Worm (Caenorhabditis elegans) whole organism, mixed stage, embryonic: Measurements from ENCODE around the gene egrh-1.

Experiments
- M03D4.4 ChIP-seq: sonication (generic microtip); optimal IDR thresholded peaks from 2 replicates; lab custom pipeline; 2017; ENCODE audit warnings: mild to moderate bottlenecking, missing genetic modification characterization, missing compliant biosample characterization
- bed-3 ChIP-seq: fragments of 200-800 bp; sonication (Bioruptor generic); optimal IDR thresholded peaks from 3 replicates; lab custom pipeline; 2018; ENCODE audit warnings: mild to moderate bottlenecking, missing genetic modification characterization, moderate library complexity, missing compliant biosample characterization
- blmp-1 ChIP-seq: fragments of 150-350 bp; optimal IDR thresholded peaks from 2 replicates; lab custom pipeline; 2014; ENCODE audit warnings: missing biosample characterization, missing genetic modification characterization
- ceh-39 ChIP-seq: fragments of 150-350 bp; optimal IDR thresholded peaks from 2 replicates; lab custom pipeline; 2014; ENCODE audit warnings: missing biosample characterization, missing genetic modification characterization
- ceh-43 ChIP-seq: fragments of 200-800 bp; sonication (Bioruptor generic); optimal IDR thresholded peaks from 2 replicates; lab custom pipeline; 2018; ENCODE audit warnings: mild to moderate bottlenecking, missing genetic modification characterization, moderate library complexity, missing compliant biosample characterization
- ceh-83 ChIP-seq: fragments of 200-800 bp; sonication (Bioruptor generic); optimal IDR thresholded peaks from 2 replicates; lab custom pipeline; 2018; ENCODE audit warnings: mild to moderate bottlenecking, missing genetic modification characterization, missing compliant biosample characterization
- ces-1 ChIP-seq: fragments of 150-350 bp; optimal IDR thresholded peaks from 2 replicates; lab custom pipeline; 2014; ENCODE audit warnings: missing biosample characterization, missing genetic modification reagents, missing genetic modification characterization
- cnd-1 ChIP-seq: fragments of 200-800 bp; sonication (Bioruptor generic); optimal IDR thresholded peaks from 2 replicates; lab custom pipeline; 2018; ENCODE audit warnings: mild to moderate bottlenecking, missing genetic modification characterization, missing compliant biosample characterization
- drap-1 ChIP-seq: fragments of 200-800 bp; sonication (Bioruptor generic); optimal IDR thresholded peaks from 3 replicates; lab custom pipeline; 2018; ENCODE audit warnings: mild to moderate bottlenecking, missing genetic modification characterization, missing compliant biosample characterization
- elt-3 ChIP-seq: fragments of 150-350 bp; optimal IDR thresholded peaks from 2 replicates; lab custom pipeline; 2014; ENCODE audit warnings: missing biosample characterization, missing genetic modification characterization
- flh-1 ChIP-seq: fragments of 200-800 bp; sonication (Bioruptor generic); optimal IDR thresholded peaks from 2 replicates; lab custom pipeline; 2018; ENCODE audit warnings: mild to moderate bottlenecking, missing genetic modification characterization, moderate library complexity, missing compliant biosample characterization
- ham-2 ChIP-seq: fragments of 200-800 bp; sonication (Bioruptor generic); optimal IDR thresholded peaks from 2 replicates; lab custom pipeline; 2018; ENCODE audit warnings: mild to moderate bottlenecking, missing genetic modification characterization, missing compliant biosample characterization
- hlh-1 ChIP-seq: fragments of 150-350 bp; optimal IDR thresholded peaks from 2 replicates; lab custom pipeline; 2014; ENCODE audit warnings: missing biosample characterization, missing genetic modification reagents, missing genetic modification characterization
- lin-13 ChIP-seq: fragments of 150-350 bp; optimal IDR thresholded peaks from 2 replicates; lab custom pipeline; 2014; ENCODE audit warnings: missing biosample characterization, missing genetic modification characterization
- lsy-2 ChIP-seq: fragments of 150-350 bp; optimal IDR thresholded peaks from 2 replicates; lab custom pipeline; 2014; ENCODE audit warnings: missing biosample characterization, missing genetic modification characterization
- mab-5 ChIP-seq: fragments of 150-350 bp; optimal IDR thresholded peaks from 2 replicates; lab custom pipeline; 2014; ENCODE audit warnings: missing biosample characterization, missing genetic modification characterization
- mep-1 ChIP-seq: fragments of 150-350 bp; optimal IDR thresholded peaks from 2 replicates; lab custom pipeline; 2017; ENCODE audit warnings: missing biosample characterization, missing genetic modification reagents, missing genetic modification characterization, inconsistent platforms
- mls-2 ChIP-seq: sonication (generic microtip); optimal IDR thresholded peaks from 2 replicates; lab custom pipeline; 2016; ENCODE audit warnings: mild to moderate bottlenecking, missing genetic modification characterization, moderate library complexity, missing compliant biosample characterization
- nhr-12 ChIP-seq: fragments of 150-350 bp; optimal IDR thresholded peaks from 2 replicates; lab custom pipeline; 2014; ENCODE audit warnings: missing biosample characterization, missing genetic modification characterization
- nhr-2 ChIP-seq: fragments of 150-350 bp; optimal IDR thresholded peaks from 2 replicates; lab custom pipeline; 2014; ENCODE audit warnings: missing biosample characterization, missing genetic modification characterization
- nhr-237 ChIP-seq: fragments of 150-350 bp; optimal IDR thresholded peaks from 2 replicates; lab custom pipeline; 2014; ENCODE audit warnings: missing biosample characterization, missing genetic modification characterization
- pha-4 ChIP-seq: fragments of 150-350 bp; optimal IDR thresholded peaks from 2 replicates; lab custom pipeline; 2018; ENCODE audit warnings: missing biosample characterization, missing genetic modification reagents, missing genetic modification characterization
- sem-2 ChIP-seq: fragments of 200-800 bp; sonication (Bioruptor generic); optimal IDR thresholded peaks from 2 replicates; lab custom pipeline; 2018; ENCODE audit warnings: mild to moderate bottlenecking, missing genetic modification characterization, missing compliant biosample characterization
- snpc-4 ChIP-seq: fragments of 150-350 bp; optimal IDR thresholded peaks from 2 replicates; lab custom pipeline; 2014; ENCODE audit warnings: missing biosample characterization, missing genetic modification characterization
- sptf-1 ChIP-seq: sonication (generic microtip); optimal IDR thresholded peaks from 2 replicates; lab custom pipeline; 2017; ENCODE audit warnings: mild to moderate bottlenecking, missing genetic modification characterization, moderate library complexity, missing compliant biosample characterization
- tbx-8 ChIP-seq: fragments of 200-800 bp; sonication (Bioruptor generic); optimal IDR thresholded peaks from 2 replicates; lab custom pipeline; 2018; ENCODE audit warnings: mild to moderate bottlenecking, missing genetic modification characterization, moderate library complexity, missing compliant biosample characterization
- unc-120 ChIP-seq: sonication (generic microtip); optimal IDR thresholded peaks from 2 replicates; lab custom pipeline; 2017; ENCODE audit warnings: missing genetic modification characterization, missing compliant biosample characterization; ENCODE audit not compliant: poor library complexity, severe bottlenecking
- unc-62 ChIP-seq: fragments of 150-350 bp; optimal IDR thresholded peaks from 2 replicates; lab custom pipeline; 2014; ENCODE audit warnings: missing biosample characterization, missing genetic modification reagents, missing genetic modification characterization
- zip-8 ChIP-seq: fragments of 150-350 bp; optimal IDR thresholded peaks from 2 replicates; lab custom pipeline; 2014; ENCODE audit warnings: missing biosample characterization, missing genetic modification characterization
- ztf-11 ChIP-seq: fragments of 150-350 bp; optimal IDR thresholded peaks from 2 replicates; lab custom pipeline; 2014; ENCODE audit warnings: missing biosample characterization, missing genetic modification characterization

egrh-1 gene

DNA sequence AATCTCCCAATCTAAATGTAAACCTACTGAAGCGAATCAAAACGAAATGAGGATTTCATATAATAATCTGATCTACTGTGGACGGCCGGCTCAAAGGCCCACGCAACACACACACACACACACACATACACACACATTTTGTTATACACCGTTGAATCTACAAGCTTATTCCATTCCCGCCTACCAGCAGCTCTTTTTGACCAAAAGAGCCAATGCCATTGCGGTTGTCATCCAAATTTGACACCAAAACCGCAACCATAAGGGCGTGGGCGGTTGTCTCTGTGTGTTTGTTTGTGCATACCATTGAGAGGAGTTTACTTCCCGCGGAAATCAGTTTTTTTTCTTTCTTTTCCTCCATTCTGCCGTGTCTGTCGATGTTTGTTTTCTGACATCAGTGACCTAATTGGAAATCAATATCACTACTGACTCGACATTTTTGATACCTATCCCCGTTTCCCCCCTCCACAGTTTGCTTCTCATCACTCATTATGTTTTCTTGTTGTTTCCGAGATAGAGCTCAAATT, 2.8 kb upstream of the egrh-1 start:
- TF ChIP-seq mep-1 (tag; lab: Kevin White, UChicago) = no peak
- TF ChIP-seq cnd-1 (tag; lab: Kevin White, UChicago) = no peak
- TF ChIP-seq blmp-1 (tag; lab: Kevin White, UChicago) = no peak
- no peak for TF ChIP-seq pha-4 (tag; lab: Kevin White, UChicago)
- no peak for TF ChIP-seq flh-1 (GFP tag; lab: Kevin White, UChicago)
- no peak for TF ChIP-seq elt-3 (tag; lab: Kevin White, UChicago)
- TF ChIP-seq unc-120 (tag; lab: Kevin White, UChicago) = no peak
- TF ChIP-seq ztf-11 = no peak
- TF ChIP-seq unc-62 (GFP tag; lab: Kevin White, UChicago) = no peak
- no peak for TF ChIP-seq sem-2 (GFP tag; lab: Kevin White, UChicago)

DNA sequence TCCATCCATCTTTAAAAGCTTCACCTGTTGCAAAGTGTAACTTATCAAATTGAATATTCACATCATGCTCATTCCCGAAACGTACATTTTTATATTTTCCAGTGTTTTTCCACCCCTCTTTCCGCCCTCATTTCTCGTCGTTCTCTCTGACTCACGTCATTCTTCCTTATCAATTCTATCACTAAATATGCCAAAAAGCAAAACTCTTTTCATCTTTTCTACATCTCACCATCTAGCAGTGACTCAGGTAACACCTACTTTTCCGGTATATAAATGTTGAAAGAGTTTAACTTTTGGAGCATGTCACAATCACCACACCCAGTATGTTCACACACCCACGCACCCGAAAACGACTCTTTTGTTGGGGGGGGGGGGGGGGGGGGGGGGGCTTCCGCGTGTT, 1.3 kb upstream of the egrh-1 start:
- TF ChIP-seq lsy-2 = no peak
- TF ChIP-seq ceh-39 (tag; lab: Kevin White, UChicago) = no peak
- no peak for TF ChIP-seq drap-1 (GFP tag; lab: Kevin White, UChicago)
- TF ChIP-seq unc-120 (tag; lab: Kevin White, UChicago) = no peak
- no peak for TF ChIP-seq hlh-1 (tag; lab: Kevin White, UChicago)
- TF ChIP-seq elt-3 (tag; lab: Kevin White, UChicago) = no peak
- TF ChIP-seq sem-2 (GFP tag; lab: Kevin White, UChicago) = no peak

DNA sequence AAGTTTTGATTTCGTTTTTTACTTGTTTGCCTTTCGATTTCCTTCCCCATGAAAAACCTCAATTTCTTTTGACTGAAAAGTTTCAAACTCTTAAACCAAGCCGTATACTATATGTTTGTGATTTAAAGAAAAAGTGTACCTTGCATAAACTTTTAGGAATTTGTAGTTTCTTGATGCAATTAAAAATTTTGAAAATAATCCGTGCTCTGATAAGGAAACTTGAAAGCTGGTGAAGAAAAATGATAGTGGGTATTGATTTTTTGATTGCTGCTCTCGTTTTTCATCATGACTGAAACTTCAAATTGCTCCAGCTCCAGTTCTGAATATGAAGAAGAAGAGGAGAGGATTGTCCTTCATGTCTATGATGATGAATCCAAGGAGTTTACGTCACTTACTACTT, 3.3 kb downstream of the egrh-1 start, which contains the start of gene acd-3:
TSS of gene acd-3 (plus strand) at position 222 of the 400 bp plus-strand sequence.
- no peak for TF ChIP-seq elt-3 (tag; lab: Kevin White, UChicago)
- TF ChIP-seq unc-62 (GFP tag; lab: Kevin White, UChicago) = no peak
- TF ChIP-seq hlh-1 (tag; lab: Kevin White, UChicago) = no peak
- no peak for TF ChIP-seq ceh-43 (GFP tag; lab: Kevin White, UChicago)
- no peak for TF ChIP-seq flh-1 (GFP tag; lab: Kevin White, UChicago)
- TF ChIP-seq blmp-1 (tag; lab: Kevin White, UChicago) = no peak
- no peak for TF ChIP-seq ceh-39 (tag; lab: Kevin White, UChicago)
- no peak for TF ChIP-seq ceh-83 (GFP tag; lab: Kevin White, UChicago)
- TF ChIP-seq snpc-4 = no peak
- no peak for TF ChIP-seq mep-1 (tag; lab: Kevin White, UChicago)
- TF ChIP-seq nhr-2 (tag; lab: Kevin White, UChicago) = no peak
- no peak for TF ChIP-seq tbx-8 (GFP tag; lab: Kevin White, UChicago)
- TF ChIP-seq M03D4.4 (tag; lab: Kevin White, UChicago) = no peak
- TF ChIP-seq mab-5 = no peak
- TF ChIP-seq nhr-12 = no peak
- no peak for TF ChIP-seq unc-120 (tag; lab: Kevin White, UChicago)
- TF ChIP-seq mls-2 = no peak
- no peak for TF ChIP-seq drap-1 (GFP tag; lab: Kevin White, UChicago)
- TF ChIP-seq ham-2 (GFP tag; lab: Kevin White, UChicago) = no peak
- TF ChIP-seq lsy-2 = no peak

DNA sequence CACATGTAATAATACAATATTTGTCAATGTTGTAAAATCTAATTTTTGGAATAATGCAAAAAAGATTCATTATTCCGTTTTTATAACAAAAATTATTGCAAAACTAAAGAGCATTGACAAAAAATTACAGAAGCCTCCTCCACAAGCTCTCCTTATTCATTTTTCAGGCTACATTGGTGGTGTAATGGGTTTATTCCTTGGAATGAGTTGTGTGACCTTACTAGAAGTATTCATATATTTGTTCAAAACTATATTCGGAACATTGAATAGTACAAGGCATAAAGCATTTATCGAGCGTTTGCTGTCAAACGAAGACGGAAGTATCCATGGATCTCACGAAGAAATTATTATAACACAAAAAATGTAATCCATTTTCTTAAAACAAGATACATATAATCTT, 6.2 kb downstream of the egrh-1 start:
- TF ChIP-seq sem-2 (GFP tag; lab: Kevin White, UChicago) (no peak), mep-1 (tag; lab: Kevin White, UChicago) (no peak), ceh-39 (tag; lab: Kevin White, UChicago) (no peak), lin-13 (tag; lab: Kevin White, UChicago) (no peak), ceh-83 (GFP tag; lab: Kevin White, UChicago) (no peak), zip-8 (tag; lab: Kevin White, UChicago) (no peak)
- TF ChIP-seq, all 35 proteins: peak for 0

DNA sequence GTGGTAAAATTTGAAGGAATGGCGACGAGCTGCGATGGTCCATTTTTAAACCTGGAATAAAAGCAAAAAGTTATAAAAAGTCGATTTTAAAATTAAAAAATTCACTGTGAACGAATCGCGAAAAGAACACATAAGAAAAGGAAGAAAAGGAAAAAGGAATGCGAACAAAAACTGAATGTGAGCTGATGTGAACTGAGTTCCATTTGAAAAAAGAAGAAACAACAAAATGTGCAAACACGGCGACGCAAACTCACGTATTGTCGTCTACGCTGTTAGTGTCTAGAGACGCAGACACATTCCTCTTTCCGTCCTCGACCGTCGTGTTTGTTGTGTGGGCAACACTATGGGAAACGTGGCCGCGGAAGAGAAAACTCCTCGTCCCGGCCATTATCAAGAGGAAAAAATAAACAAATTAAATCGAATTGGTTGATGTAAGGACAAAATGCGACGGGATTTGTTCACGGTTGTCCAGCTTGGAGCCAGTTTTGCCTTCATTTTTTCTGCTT, 8.0 kb downstream of the egrh-1 start, which contains the start of the genes C27C12.1 and C27C12.4:
TSS of gene C27C12.1 (minus strand) at position 51 of the 506 bp plus-strand sequence.
TSS of gene C27C12.4 (plus strand) at position 375 of the 506 bp plus-strand sequence.
- peak; percentile 58 for TF ChIP-seq unc-120 (tag; lab: Kevin White, UChicago)
- peak; percentile 88 for TF ChIP-seq ces-1
- TF ChIP-seq cnd-1 (tag; lab: Kevin White, UChicago) = peak; percentile 24
- no peak for TF ChIP-seq nhr-12
- TF ChIP-seq lin-13 (tag; lab: Kevin White, UChicago) = peak; percentile 55
- no peak for TF ChIP-seq mls-2
- peak; percentile 73 for TF ChIP-seq mep-1 (tag; lab: Kevin White, UChicago)
- no peak for TF ChIP-seq mab-5
- TF ChIP-seq nhr-237 (tag; lab: Kevin White, UChicago) = peak; percentile 66
- no peak for TF ChIP-seq drap-1 (GFP tag; lab: Kevin White, UChicago)
- TF ChIP-seq sptf-1 (tag; lab: Kevin White, UChicago) = no peak
- peak; percentile 86 for TF ChIP-seq pha-4 (tag; lab: Kevin White, UChicago)
- TF ChIP-seq hlh-1 (tag; lab: Kevin White, UChicago) = peak; percentile 45
- peak; percentile 56 for TF ChIP-seq ceh-39 (tag; lab: Kevin White, UChicago)
- no peak for TF ChIP-seq ham-2 (GFP tag; lab: Kevin White, UChicago)
- TF ChIP-seq bed-3 (GFP tag; lab: Kevin White, UChicago) = no peak
- peak; percentile 64 for TF ChIP-seq lsy-2
- peak; percentile 35 for TF ChIP-seq unc-62 (GFP tag; lab: Kevin White, UChicago)
- TF ChIP-seq, all 35 proteins: peak for 11
